Fruit fly (Drosophila melanogaster) whole organism: ENCODE measurements around the gene GstD2.

Experiments used
- CG8478 ChIP-seq: fragments of >200 bp; optimal IDR thresholded peaks from 2 replicates; lab custom pipeline; 2018; ENCODE audit warnings: inconsistent platforms
- Dll ChIP-seq: fragments of >200 bp; optimal IDR thresholded peaks from 2 replicates; lab custom pipeline; 2017
- pan ChIP-seq: fragments of >200 bp; optimal IDR thresholded peaks from 2 replicates; lab custom pipeline; 2017
- psq ChIP-seq: fragments of >200 bp; optimal IDR thresholded peaks from 2 replicates; lab custom pipeline; 2017
- usp ChIP-seq: fragments of >200 bp; optimal IDR thresholded peaks from 2 replicates; lab custom pipeline; 2017; ENCODE audit warnings: missing biosample characterization, missing genetic modification characterization, mixed read lengths

DNA sequence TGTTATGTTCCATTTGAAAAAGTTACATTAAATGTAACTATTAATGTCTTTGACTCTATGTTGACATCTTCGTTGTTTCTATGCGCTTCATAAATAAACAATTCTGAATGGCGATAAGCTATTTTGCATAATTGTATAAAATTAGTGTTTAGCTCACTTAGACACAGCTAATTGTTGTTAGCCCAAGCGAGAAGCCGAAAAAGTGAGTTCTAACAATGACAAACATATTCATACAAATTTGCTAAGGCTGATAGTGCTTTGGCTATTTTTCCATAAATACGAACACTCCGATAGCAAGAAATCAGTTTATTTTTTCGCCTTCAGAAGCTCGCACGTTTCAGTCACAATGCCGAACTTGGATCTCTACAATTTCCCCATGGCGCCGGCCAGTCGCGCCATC, 6.4 kb downstream of the GstD2 start, which contains the start of gene GstD7:
- no peak for TF ChIP-seq psq (lab: Kevin White, UChicago)
- no peak for TF ChIP-seq Dll
- TF ChIP-seq usp (GFP tag; lab: Kevin White, UChicago) = no peak
- TF ChIP-seq pan (lab: Kevin White, UChicago) = no peak
- TF ChIP-seq CG8478 = no peak
